Worm (Caenorhabditis elegans): ENCODE data around the gene aexr-1.

The aexr-1 gene

DNA sequence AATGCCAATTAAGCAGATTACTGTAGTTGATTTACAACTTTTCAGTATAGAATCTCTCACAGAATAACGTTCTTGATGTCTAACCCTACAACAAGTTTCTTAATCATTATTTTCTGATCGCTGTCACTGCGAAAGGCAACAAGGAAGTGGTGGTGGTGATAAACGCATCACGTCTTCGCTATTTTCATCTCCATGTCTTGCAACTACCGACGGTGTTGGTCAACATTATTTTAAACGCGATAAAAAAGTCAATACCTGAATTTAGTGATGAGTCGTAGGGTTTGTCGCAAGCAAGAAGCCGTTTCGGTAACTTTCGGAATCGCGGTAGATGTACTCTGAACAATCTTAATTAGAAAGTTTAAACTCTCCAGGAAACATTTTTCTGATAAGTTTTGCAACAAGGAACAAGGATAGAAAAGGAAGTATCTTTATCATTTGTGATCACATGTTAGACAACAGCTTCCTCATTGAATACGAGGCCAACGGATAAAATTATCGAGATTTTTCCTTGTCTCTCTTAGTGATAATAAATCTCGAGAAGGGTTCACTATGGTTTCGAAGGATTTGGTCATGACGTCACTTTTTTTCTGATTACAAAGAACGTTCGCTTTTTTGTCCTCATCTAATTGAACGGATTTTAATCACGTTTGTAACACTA, 28.8 kb upstream of the aexr-1 start:
- TF ChIP-seq B0310.2 (tag; optimal IDR thresholded peaks at IDR 0.05) (no peak), pes-1 (GFP tag; IDR thresholded peaks at IDR 0.05) (no peak), hmg-4 (GFP tag; optimal IDR thresholded peaks at IDR 0.05) (no peak), ets-7 (tag; optimal IDR thresholded peaks at IDR 0.05) (no peak), scrt-1 (GFP tag; IDR thresholded peaks at IDR 0.05) (no peak), ceh-36 (tag; optimal IDR thresholded peaks at IDR 0.05) (no peak), ceh-13 (GFP tag; optimal IDR thresholded peaks at IDR 0.05) (no peak), tra-4 (tag; optimal IDR thresholded peaks at IDR 0.05) (no peak), ama-1 (optimal IDR thresholded peaks at IDR 0.05) (no peak), tbx-11 (GFP tag; IDR thresholded peaks at IDR 0.05) (no peak), aly-1 (tag; optimal IDR thresholded peaks at IDR 0.05) (no peak), hmbx-1 (tag; optimal IDR thresholded peaks at IDR 0.05) (no peak), F13C5.2 (tag; optimal IDR thresholded peaks at IDR 0.05) (no peak)

DNA sequence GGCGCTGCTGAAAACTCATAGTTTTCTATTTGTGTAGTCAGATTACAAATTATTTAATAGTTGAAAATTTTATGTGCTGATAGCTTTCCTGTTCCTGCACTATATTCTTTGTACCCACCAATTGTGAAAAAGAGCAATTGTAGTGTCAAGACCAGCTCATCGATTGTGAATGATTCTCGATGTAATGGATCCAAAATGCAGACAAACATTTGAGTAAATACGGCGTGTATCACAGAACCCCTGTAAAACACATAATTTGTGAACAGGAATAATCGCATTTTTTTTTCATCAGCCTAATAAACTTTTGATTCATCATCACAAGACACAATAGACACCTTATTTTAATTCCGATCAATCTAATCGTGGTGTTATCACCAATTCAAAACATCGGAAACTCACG, 27.2 kb upstream of the aexr-1 start:
- TF ChIP-seq ama-1 (optimal IDR thresholded peaks at IDR 0.05) (no peak), sea-1 (GFP tag; conservative IDR thresholded peaks at IDR 0.05) (no peak), hmbx-1 (tag; optimal IDR thresholded peaks at IDR 0.05) (no peak), tra-4 (tag; optimal IDR thresholded peaks at IDR 0.05) (no peak), hmg-4 (GFP tag; optimal IDR thresholded peaks at IDR 0.05) (no peak), ets-7 (tag; optimal IDR thresholded peaks at IDR 0.05) (no peak), ceh-36 (tag; optimal IDR thresholded peaks at IDR 0.05) (no peak)

DNA sequence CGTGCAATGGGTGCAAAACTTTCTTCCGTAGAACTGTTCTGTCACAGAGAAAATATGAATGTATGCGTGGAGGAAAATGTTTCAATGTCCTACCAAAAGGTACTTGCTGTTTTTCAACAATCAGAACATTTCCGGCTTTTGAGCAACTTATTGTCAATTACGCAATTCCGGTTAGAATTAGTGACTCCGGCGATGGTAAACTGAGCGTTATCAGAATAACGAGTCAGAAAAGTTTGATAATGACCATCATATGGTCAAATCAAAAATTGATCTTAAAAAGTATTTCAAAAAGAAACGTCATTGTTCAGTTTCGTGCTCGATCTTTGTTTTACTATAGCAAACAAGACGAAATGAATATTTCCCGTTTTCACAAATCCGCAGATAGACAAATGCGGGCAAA, 21.7 kb upstream of the aexr-1 start:
- TF ChIP-seq ceh-13 (GFP tag; optimal IDR thresholded peaks at IDR 0.05) (no peak), tra-4 (tag; optimal IDR thresholded peaks at IDR 0.05) (no peak), ama-1 (optimal IDR thresholded peaks at IDR 0.05) (no peak), B0310.2 (tag; optimal IDR thresholded peaks at IDR 0.05) (no peak), pes-1 (GFP tag; IDR thresholded peaks at IDR 0.05) (no peak), hnd-1 (tag; optimal IDR thresholded peaks at IDR 0.05) (no peak), F13C5.2 (tag; optimal IDR thresholded peaks at IDR 0.05) (no peak), aly-1 (tag; optimal IDR thresholded peaks at IDR 0.05) (no peak), ceh-36 (tag; optimal IDR thresholded peaks at IDR 0.05) (no peak), hmg-4 (GFP tag; optimal IDR thresholded peaks at IDR 0.05) (no peak), hmbx-1 (tag; optimal IDR thresholded peaks at IDR 0.05) (no peak), tbx-11 (GFP tag; IDR thresholded peaks at IDR 0.05) (no peak), scrt-1 (GFP tag; IDR thresholded peaks at IDR 0.05) (no peak), sea-1 (GFP tag; conservative IDR thresholded peaks at IDR 0.05) (no peak), flt-1 (GFP tag; IDR thresholded peaks at IDR 0.05) (no peak), ets-7 (tag; optimal IDR thresholded peaks at IDR 0.05) (no peak), tbx-37 (GFP tag; conservative IDR thresholded peaks at IDR 0.05) (no peak)

DNA sequence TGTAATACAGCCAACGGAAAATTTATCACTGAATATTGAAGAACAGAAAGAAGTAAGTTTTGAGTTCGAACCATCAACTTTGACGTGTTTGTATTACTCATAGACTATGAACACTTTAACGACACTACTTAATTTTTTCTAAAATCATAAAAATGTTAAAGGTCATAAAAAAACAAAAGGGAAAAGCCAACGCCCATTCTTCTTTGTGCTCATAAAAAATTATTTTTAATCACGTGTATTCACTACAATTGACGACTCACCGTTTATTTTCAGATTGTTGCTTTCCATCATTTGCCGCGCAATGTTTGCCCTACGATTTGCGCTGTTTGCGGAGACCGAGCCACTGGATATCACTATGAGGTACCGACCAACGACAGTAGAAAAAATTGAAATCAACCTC, 21.2 kb upstream of the aexr-1 start:
- TF ChIP-seq B0310.2 (tag; optimal IDR thresholded peaks at IDR 0.05) (no peak), ceh-36 (tag; optimal IDR thresholded peaks at IDR 0.05) (no peak), hmg-4 (GFP tag; optimal IDR thresholded peaks at IDR 0.05) (no peak), tbx-37 (GFP tag; conservative IDR thresholded peaks at IDR 0.05) (no peak), hnd-1 (tag; optimal IDR thresholded peaks at IDR 0.05) (no peak), F13C5.2 (tag; optimal IDR thresholded peaks at IDR 0.05) (no peak), ama-1 (optimal IDR thresholded peaks at IDR 0.05) (no peak), tbx-11 (GFP tag; IDR thresholded peaks at IDR 0.05) (no peak), aly-1 (tag; optimal IDR thresholded peaks at IDR 0.05) (no peak), hmbx-1 (tag; optimal IDR thresholded peaks at IDR 0.05) (no peak), tra-4 (tag; optimal IDR thresholded peaks at IDR 0.05) (no peak), ceh-13 (GFP tag; optimal IDR thresholded peaks at IDR 0.05) (no peak), scrt-1 (GFP tag; IDR thresholded peaks at IDR 0.05) (no peak)

DNA sequence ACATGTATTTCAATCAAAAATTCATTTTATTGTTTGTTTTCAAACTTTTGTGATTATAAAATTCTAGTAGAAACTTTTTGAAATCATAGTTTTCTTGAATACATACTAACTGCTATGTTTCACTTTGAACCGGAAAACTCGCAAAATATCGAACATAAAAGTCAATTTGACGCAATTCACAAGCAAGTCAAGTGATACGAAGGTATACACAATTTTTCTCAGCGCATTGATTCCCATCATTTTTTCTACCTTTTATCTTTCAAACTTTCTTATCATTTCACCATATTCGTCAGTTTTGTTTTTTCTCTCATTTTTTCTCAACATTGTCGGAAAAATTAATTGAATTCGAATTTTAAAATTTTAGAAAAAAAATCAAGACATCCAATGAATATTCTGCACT, 20.1 kb upstream of the aexr-1 start, which contains the start of gene nhr-173:
TSS of gene nhr-173 (plus strand) at position 366 of the 400 bp plus-strand sequence.
- TF ChIP-seq ceh-36 (tag; optimal IDR thresholded peaks at IDR 0.05) (no peak), sea-1 (GFP tag; conservative IDR thresholded peaks at IDR 0.05) (no peak), tbx-11 (GFP tag; IDR thresholded peaks at IDR 0.05) (no peak), tbx-37 (GFP tag; conservative IDR thresholded peaks at IDR 0.05) (no peak), hmg-4 (GFP tag; optimal IDR thresholded peaks at IDR 0.05) (no peak), scrt-1 (GFP tag; IDR thresholded peaks at IDR 0.05) (no peak), flt-1 (GFP tag; IDR thresholded peaks at IDR 0.05) (no peak), tra-4 (tag; optimal IDR thresholded peaks at IDR 0.05) (no peak), aly-1 (tag; optimal IDR thresholded peaks at IDR 0.05) (no peak)

DNA sequence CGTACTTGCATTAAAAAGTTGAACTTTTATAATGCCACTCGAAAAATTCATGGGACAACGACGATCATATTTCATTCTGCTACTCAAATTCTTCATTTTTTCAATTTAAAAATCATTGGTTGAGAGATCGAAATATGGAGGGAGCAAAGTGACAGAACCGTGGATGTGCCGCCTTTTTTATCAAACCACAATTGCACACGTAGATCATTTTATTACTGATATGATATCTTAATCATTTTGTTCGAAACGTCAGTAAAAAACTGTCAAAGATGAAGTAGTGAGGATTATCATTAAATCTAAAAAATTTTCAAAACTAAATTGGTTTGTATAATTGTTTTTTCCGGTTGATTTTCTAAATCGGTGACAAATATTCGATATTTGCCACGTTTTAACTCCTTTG, 19.1 kb upstream of the aexr-1 start:
- TF ChIP-seq hnd-1 (tag; optimal IDR thresholded peaks at IDR 0.05) (no peak), sea-1 (GFP tag; conservative IDR thresholded peaks at IDR 0.05) (no peak), pes-1 (GFP tag; IDR thresholded peaks at IDR 0.05) (no peak), F13C5.2 (tag; optimal IDR thresholded peaks at IDR 0.05) (no peak), hmbx-1 (tag; optimal IDR thresholded peaks at IDR 0.05) (no peak), hmg-4 (GFP tag; optimal IDR thresholded peaks at IDR 0.05) (no peak), tbx-37 (GFP tag; conservative IDR thresholded peaks at IDR 0.05) (no peak), ets-7 (tag; optimal IDR thresholded peaks at IDR 0.05) (no peak), ceh-13 (GFP tag; optimal IDR thresholded peaks at IDR 0.05) (no peak), ceh-36 (tag; optimal IDR thresholded peaks at IDR 0.05) (no peak), tra-4 (tag; optimal IDR thresholded peaks at IDR 0.05) (no peak), flt-1 (GFP tag; IDR thresholded peaks at IDR 0.05) (no peak), aly-1 (tag; optimal IDR thresholded peaks at IDR 0.05) (no peak), scrt-1 (GFP tag; IDR thresholded peaks at IDR 0.05) (no peak), tbx-11 (GFP tag; IDR thresholded peaks at IDR 0.05) (no peak), B0310.2 (tag; optimal IDR thresholded peaks at IDR 0.05) (no peak), ama-1 (optimal IDR thresholded peaks at IDR 0.05) (no peak)

DNA sequence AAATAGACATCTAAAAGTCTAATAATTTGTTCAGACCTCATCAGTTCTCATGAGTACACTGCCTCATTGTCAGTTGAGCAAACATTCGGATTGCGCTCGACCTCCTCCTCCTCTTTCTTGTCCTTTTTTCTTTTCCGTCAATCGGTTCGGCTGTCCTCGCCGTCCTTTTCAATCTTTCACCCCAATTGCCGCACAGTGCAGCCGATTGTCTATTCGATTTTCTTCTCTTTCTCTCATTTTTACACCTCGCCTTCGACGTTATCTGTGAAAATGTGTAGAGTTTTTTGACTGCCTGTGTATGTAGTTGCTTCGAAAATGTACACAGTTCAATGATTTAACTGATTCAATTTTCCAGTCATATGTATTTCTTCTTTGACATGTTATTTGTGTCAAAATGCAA, 18.1 kb upstream of the aexr-1 start:
- TF ChIP-seq tbx-11 (GFP tag; IDR thresholded peaks at IDR 0.05) (no peak), flt-1 (GFP tag; IDR thresholded peaks at IDR 0.05) (no peak), sea-1 (GFP tag; conservative IDR thresholded peaks at IDR 0.05) (no peak), hmbx-1 (tag; optimal IDR thresholded peaks at IDR 0.05) (no peak), tra-4 (tag; optimal IDR thresholded peaks at IDR 0.05) (no peak), B0310.2 (tag; optimal IDR thresholded peaks at IDR 0.05) (no peak), hmg-4 (GFP tag; optimal IDR thresholded peaks at IDR 0.05) (no peak), ceh-13 (GFP tag; optimal IDR thresholded peaks at IDR 0.05) (no peak), pes-1 (GFP tag; IDR thresholded peaks at IDR 0.05) (no peak), hnd-1 (tag; optimal IDR thresholded peaks at IDR 0.05) (no peak), F13C5.2 (tag; optimal IDR thresholded peaks at IDR 0.05) (no peak), ceh-36 (tag; optimal IDR thresholded peaks at IDR 0.05) (no peak), tbx-37 (GFP tag; conservative IDR thresholded peaks at IDR 0.05) (no peak)
